Worm (Caenorhabditis elegans) whole organism, late embryonic: Measurements from ENCODE around the gene ptr-18.

Experiments
- C38D4.7 ChIP-seq: fragments of 200-800 bp; sonication (Bioruptor generic); optimal IDR thresholded peaks from 2 replicates; lab custom pipeline; 2018; ENCODE audit warnings: mild to moderate bottlenecking, missing genetic modification characterization, moderate library complexity, missing compliant biosample characterization
- F13H6.1 ChIP-seq: sonication (generic microtip); optimal IDR thresholded peaks from 2 replicates; lab custom pipeline; 2016; ENCODE audit warnings: missing genetic modification characterization, missing compliant biosample characterization
- ceh-18 ChIP-seq: sonication (generic microtip); optimal IDR thresholded peaks from 2 replicates; lab custom pipeline; 2016; ENCODE audit warnings: missing genetic modification characterization, missing compliant biosample characterization
- ceh-22 ChIP-seq: sonication (generic microtip); optimal IDR thresholded peaks from 2 replicates; lab custom pipeline; 2017; ENCODE audit warnings: missing biosample characterization, missing genetic modification characterization
- ceh-24 ChIP-seq: sonication (generic microtip); optimal IDR thresholded peaks from 2 replicates; lab custom pipeline; 2016; ENCODE audit warnings: mild to moderate bottlenecking, missing genetic modification characterization, missing compliant biosample characterization
- ceh-31 ChIP-seq: sonication (generic microtip); optimal IDR thresholded peaks from 2 replicates; lab custom pipeline; 2016; ENCODE audit warnings: missing genetic modification characterization, missing compliant biosample characterization
- ceh-34 ChIP-seq: sonication (generic microtip); optimal IDR thresholded peaks from 2 replicates; lab custom pipeline; 2016; ENCODE audit warnings: mild to moderate bottlenecking, missing genetic modification characterization, missing compliant biosample characterization
- ceh-48 ChIP-seq: sonication (generic microtip); optimal IDR thresholded peaks from 2 replicates; lab custom pipeline; 2016; ENCODE audit warnings: missing genetic modification characterization, inconsistent platforms, missing compliant biosample characterization
- ceh-6 ChIP-seq: fragments of 200-800 bp; sonication (Bioruptor generic); optimal IDR thresholded peaks from 2 replicates; lab custom pipeline; 2018; ENCODE audit warnings: mild to moderate bottlenecking, missing genetic modification characterization, missing compliant biosample characterization
- ceh-9 ChIP-seq: sonication (generic microtip); optimal IDR thresholded peaks from 2 replicates; lab custom pipeline; 2016; ENCODE audit warnings: mild to moderate bottlenecking, missing genetic modification characterization, inconsistent platforms, missing compliant biosample characterization
- che-1 ChIP-seq: sonication (generic microtip); optimal IDR thresholded peaks from 2 replicates; lab custom pipeline; 2016; ENCODE audit warnings: mild to moderate bottlenecking, missing genetic modification characterization, missing compliant biosample characterization
- dve-1 ChIP-seq: sonication (generic microtip); optimal IDR thresholded peaks from 2 replicates; lab custom pipeline; 2017; ENCODE audit warnings: antibody characterized with exemption, mild to moderate bottlenecking, missing genetic modification characterization, missing compliant biosample characterization
- elt-2 ChIP-seq: sonication (generic microtip); optimal IDR thresholded peaks from 2 replicates; lab custom pipeline; 2016; ENCODE audit warnings: missing genetic modification reagents, missing genetic modification characterization, missing compliant biosample characterization
- fax-1 ChIP-seq: sonication (generic microtip); optimal IDR thresholded peaks from 2 replicates; lab custom pipeline; 2016; ENCODE audit warnings: missing genotype, missing genetic modification characterization, missing compliant biosample characterization
- fkh-10 ChIP-seq: fragments of 150-350 bp; optimal IDR thresholded peaks from 2 replicates; lab custom pipeline; 2014; ENCODE audit warnings: missing biosample characterization, missing genetic modification reagents, missing genetic modification characterization
- fkh-6 ChIP-seq: sonication (generic microtip); optimal IDR thresholded peaks from 2 replicates; lab custom pipeline; 2016; ENCODE audit warnings: missing genetic modification characterization, missing compliant biosample characterization
- gmeb-2 ChIP-seq: sonication (generic microtip); optimal IDR thresholded peaks from 2 replicates; lab custom pipeline; 2016; ENCODE audit warnings: missing genetic modification characterization, inconsistent platforms, missing compliant biosample characterization
- hlh-15 ChIP-seq: sonication (generic microtip); optimal IDR thresholded peaks from 2 replicates; lab custom pipeline; 2016; ENCODE audit warnings: missing genetic modification characterization, missing compliant biosample characterization
- hlh-6 ChIP-seq: sonication (generic microtip); optimal IDR thresholded peaks from 2 replicates; lab custom pipeline; 2016; ENCODE audit warnings: missing genotype, missing genetic modification characterization, missing compliant biosample characterization
- madf-2 ChIP-seq: sonication (generic microtip); optimal IDR thresholded peaks from 2 replicates; lab custom pipeline; 2017; ENCODE audit warnings: missing genetic modification characterization, missing compliant biosample characterization
- nfya-1 ChIP-seq: sonication (generic microtip); optimal IDR thresholded peaks from 2 replicates; lab custom pipeline; 2017; ENCODE audit warnings: missing genetic modification characterization, mild to moderate bottlenecking, missing compliant biosample characterization, antibody characterized with exemption, moderate library complexity
- nhr-11 ChIP-seq: fragments of 150-350 bp; optimal IDR thresholded peaks from 2 replicates; lab custom pipeline; 2014; ENCODE audit warnings: missing biosample characterization, missing genetic modification characterization
- npax-4 ChIP-seq: sonication (generic microtip); optimal IDR thresholded peaks from 2 replicates; lab custom pipeline; 2016; ENCODE audit warnings: missing genetic modification characterization, missing compliant biosample characterization
- pax-1 ChIP-seq: fragments of 150-350 bp; optimal IDR thresholded peaks from 2 replicates; lab custom pipeline; 2014; ENCODE audit warnings: missing biosample characterization, missing genetic modification characterization
- pha-2 ChIP-seq: sonication (generic microtip); optimal IDR thresholded peaks from 2 replicates; lab custom pipeline; 2017; ENCODE audit warnings: mild to moderate bottlenecking, missing genetic modification characterization, missing compliant biosample characterization
- pha-4 ChIP-seq: fragments of 150-350 bp; optimal IDR thresholded peaks from 2 replicates; lab custom pipeline; 2018; ENCODE audit warnings: missing biosample characterization, missing genetic modification reagents, missing genetic modification characterization
- pqm-1 ChIP-seq: sonication (generic microtip); optimal IDR thresholded peaks from 2 replicates; lab custom pipeline; 2016; ENCODE audit warnings: missing genetic modification characterization, missing compliant biosample characterization
- sdc-2 ChIP-seq: sonication (generic microtip); optimal IDR thresholded peaks from 2 replicates; lab custom pipeline; 2016; ENCODE audit warnings: missing genotype, missing genetic modification characterization, missing compliant biosample characterization
- sox-2 ChIP-seq: fragments of 200-800 bp; sonication (Bioruptor generic); IDR thresholded peaks from 2 replicates; pipeline ENCODE4 v1.3.6; 2022; ENCODE audit warnings: missing genetic modification reagents, missing genetic modification characterization, missing compliant biosample characterization
- sox-4 ChIP-seq: sonication (generic microtip); optimal IDR thresholded peaks from 2 replicates; lab custom pipeline; 2017; ENCODE audit warnings: mild to moderate bottlenecking, missing genetic modification characterization, inconsistent platforms, missing compliant biosample characterization
- ttx-3 ChIP-seq: sonication (generic microtip); optimal IDR thresholded peaks from 2 replicates; lab custom pipeline; 2016; ENCODE audit warnings: missing genetic modification reagents, missing genetic modification characterization, missing compliant biosample characterization
- unc-86 ChIP-seq: sonication (generic microtip); optimal IDR thresholded peaks from 2 replicates; lab custom pipeline; 2016; ENCODE audit warnings: missing genetic modification characterization, missing compliant biosample characterization
- zip-5 ChIP-seq: sonication (generic microtip); optimal IDR thresholded peaks from 2 replicates; lab custom pipeline; 2016; ENCODE audit warnings: missing genetic modification characterization, missing compliant biosample characterization

ptr-18 gene

ce11 chrII:12954670-12955069 is 10.7 kb upstream of the ptr-18 start, which contains the start of the genes Y38F1A.1 and Y38F1A.2:
Gene Y38F1A.1 (minus strand): TSS chrII:12954770.
Gene Y38F1A.2 (plus strand): TSS chrII:12954958.
- TF ChIP-seq sox-4 (tag; lab: Kevin White, UChicago) (no peak), pqm-1 (tag; lab: Kevin White, UChicago) (no peak), dve-1 (tag; lab: Kevin White, UChicago) (no peak), hlh-15 (tag; lab: Kevin White, UChicago) (no peak), C38D4.7 (GFP tag; lab: Kevin White, UChicago) (no peak)

- no peak for TF ChIP-seq sox-2 (GFP tag; lab: Robert Waterston, UW)
- TF ChIP-seq sdc-2 (tag; lab: Kevin White, UChicago) = no peak
- TF ChIP-seq ceh-9 = no peak
- no peak for TF ChIP-seq F13H6.1 (tag; lab: Kevin White, UChicago)
- no peak for TF ChIP-seq fax-1 (tag; lab: Kevin White, UChicago)
- TF ChIP-seq pha-4 (tag; lab: Kevin White, UChicago) = no peak
- TF ChIP-seq hlh-6 = no peak
- no peak for TF ChIP-seq ceh-48 (tag; lab: Kevin White, UChicago)
- TF ChIP-seq pax-1 = no peak
- no peak for TF ChIP-seq ceh-18
- TF ChIP-seq ceh-22 = no peak
- TF ChIP-seq fkh-10 (GFP tag; lab: Kevin White, UChicago) = no peak
Measured at ce11 chrII:12960206-12960605, 5.1 kb upstream of the ptr-18 start.

ce11 chrII:12961293-12961692 is 4.1 kb upstream of the ptr-18 start:
- TF ChIP-seq ceh-18 (no peak), nhr-11 (tag; lab: Kevin White, UChicago) (no peak), che-1 (tag; lab: Kevin White, UChicago) (no peak), sox-4 (tag; lab: Kevin White, UChicago) (no peak), nfya-1 (tag; lab: Kevin White, UChicago) (no peak), sdc-2 (tag; lab: Kevin White, UChicago) (no peak), fkh-6 (no peak), ceh-24 (tag; lab: Kevin White, UChicago) (no peak), ceh-31 (tag; lab: Kevin White, UChicago) (no peak), ceh-6 (GFP tag; lab: Kevin White, UChicago) (no peak), madf-2 (tag; lab: Kevin White, UChicago) (no peak), gmeb-2 (tag; lab: Kevin White, UChicago) (no peak), ceh-34 (tag; lab: Kevin White, UChicago) (no peak), npax-4 (tag; lab: Kevin White, UChicago) (no peak)

ce11 chrII:12961743-12962142 is 3.6 kb upstream of the ptr-18 start:
- TF ChIP-seq elt-2 (no peak), fax-1 (tag; lab: Kevin White, UChicago) (no peak)
- TF ChIP-seq, all 69 proteins: peak for 0

ce11 chrII:12965138-12965537 is 208 bp upstream of the ptr-18 start:
- TF ChIP-seq fkh-10 (GFP tag; lab: Kevin White, UChicago) (no peak), F13H6.1 (tag; lab: Kevin White, UChicago) (no peak), ttx-3 (tag; lab: Kevin White, UChicago) (no peak), unc-86 (tag; lab: Kevin White, UChicago) (no peak), ceh-48 (tag; lab: Kevin White, UChicago) (no peak), pha-2 (tag; lab: Kevin White, UChicago) (no peak), gmeb-2 (tag; lab: Kevin White, UChicago) (no peak), zip-5 (tag; lab: Kevin White, UChicago) (no peak), C38D4.7 (GFP tag; lab: Kevin White, UChicago) (no peak)
